Worm (Caenorhabditis elegans): Measurements from ENCODE around the gene F49A5.10.

ce11 chrV:16829396-16829795 lies 45.7 kb upstream of the F49A5.10 start, which contains the start of gene srh-214:
- TF ChIP-seq ceh-14 (tag; optimal IDR thresholded peaks at IDR 0.05) (no peak), rnt-1 (tag; optimal IDR thresholded peaks at IDR 0.05) (no peak), nhr-11 (tag; optimal IDR thresholded peaks at IDR 0.05) (no peak), fkh-10 (GFP tag; optimal IDR thresholded peaks at IDR 0.05) (no peak), pha-2 (tag; optimal IDR thresholded peaks at IDR 0.05) (no peak), C38D4.7 (GFP tag; optimal IDR thresholded peaks at IDR 0.05) (no peak)
